Fruit fly (Drosophila melanogaster) whole organism, embryonic: ENCODE data around the gene CG8300.

Experiments
- Asciz ChIP-seq: fragments of 200-800 bp; sonication (Bioruptor generic); optimal IDR thresholded peaks from 2 replicates; lab custom pipeline; 2017; ENCODE audit warnings: missing biosample characterization, mild to moderate bottlenecking, missing genetic modification characterization, missing genetic modification reagents
- Bgb ChIP-seq: fragments of 200-800 bp; sonication (Bioruptor generic); IDR thresholded peaks from 2 replicates; pipeline ENCODE4 v1.3.6; 2022; ENCODE audit warnings: missing biosample characterization, missing genetic modification characterization; ENCODE audit not compliant: partially characterized antibody
- CG10321 ChIP-seq: fragments of 200-800 bp; sonication (Bioruptor generic); IDR thresholded peaks from 2 replicates; pipeline ENCODE4 v1.3.6; 2022; ENCODE audit warnings: missing biosample characterization, missing genetic modification characterization
- CG12942 ChIP-seq: fragments of 200-800 bp; sonication (Bioruptor generic); optimal IDR thresholded peaks from 3 replicates; lab custom pipeline; 2016; ENCODE audit warnings: missing biosample characterization, missing genetic modification characterization
- CG15514 ChIP-seq: fragments of 200-800 bp; sonication (Bioruptor generic); optimal IDR thresholded peaks from 3 replicates; lab custom pipeline; 2017; ENCODE audit warnings: missing biosample characterization, missing genetic modification characterization, mild to moderate bottlenecking, moderate library complexity, missing genetic modification reagents
- CG1602 ChIP-seq: fragments of 200-800 bp; sonication (Bioruptor generic); optimal IDR thresholded peaks from 3 replicates; lab custom pipeline; 2016; ENCODE audit warnings: missing biosample characterization, missing genetic modification characterization
- CG18262 ChIP-seq: fragments of 200-800 bp; optimal IDR thresholded peaks from 3 replicates; lab custom pipeline; 2019; ENCODE audit warnings: missing biosample characterization, mild to moderate bottlenecking, missing genetic modification characterization, moderate library complexity
- CG18599 ChIP-seq: fragments of 200-800 bp; sonication (Bioruptor generic); optimal IDR thresholded peaks from 3 replicates; lab custom pipeline; 2017; ENCODE audit warnings: missing biosample characterization, missing genetic modification characterization, mild to moderate bottlenecking, moderate library complexity, missing genetic modification reagents
- CG2199 ChIP-seq: fragments of 200-800 bp; sonication (Bioruptor generic); IDR thresholded peaks from 3 replicates; pipeline ENCODE4 v1.3.6; 2022; ENCODE audit warnings: missing biosample characterization, missing genetic modification characterization
- CG31441 ChIP-seq: fragments of 200-800 bp; sonication (Bioruptor generic); IDR thresholded peaks from 2 replicates; pipeline ENCODE4 v1.3.6; 2022; ENCODE audit warnings: missing biosample characterization, missing genetic modification characterization
- CG32772 ChIP-seq: fragments of 200-800 bp; sonication (Bioruptor generic); IDR thresholded peaks from 2 replicates; pipeline ENCODE4 v1.3.6; 2022; ENCODE audit warnings: missing biosample characterization, missing genetic modification characterization
- CG3281 ChIP-seq: fragments of 200-800 bp; sonication (Bioruptor generic); optimal IDR thresholded peaks from 3 replicates; lab custom pipeline; 2017; ENCODE audit warnings: missing biosample characterization, mild to moderate bottlenecking, missing genetic modification characterization
- CG3838 ChIP-seq: fragments of 200-800 bp; sonication (Bioruptor generic); optimal IDR thresholded peaks from 3 replicates; lab custom pipeline; 2016; ENCODE audit warnings: missing biosample characterization, missing genetic modification characterization
- CG4730 ChIP-seq: fragments of 200-800 bp; sonication (Bioruptor generic); IDR thresholded peaks from 2 replicates; pipeline ENCODE4 v1.3.6; 2022; ENCODE audit warnings: missing biosample characterization, missing genetic modification characterization
- CG4820 ChIP-seq: fragments of 200-800 bp; sonication (Bioruptor generic); optimal IDR thresholded peaks from 3 replicates; lab custom pipeline; 2016; ENCODE audit warnings: missing biosample characterization, missing genetic modification characterization
- CG4854 ChIP-seq: fragments of 200-800 bp; sonication (Bioruptor generic); optimal IDR thresholded peaks from 2 replicates; lab custom pipeline; 2016; ENCODE audit warnings: missing biosample characterization, missing genetic modification characterization, inconsistent platforms
- CG6254 ChIP-seq: fragments of 200-800 bp; sonication (Bioruptor generic); optimal IDR thresholded peaks from 3 replicates; lab custom pipeline; 2017; ENCODE audit warnings: mild to moderate bottlenecking, missing biosample characterization, missing genetic modification reagents, missing genetic modification characterization
- CG8944 ChIP-seq: fragments of 200-800 bp; sonication (Bioruptor generic); optimal IDR thresholded peaks from 3 replicates; lab custom pipeline; 2016; ENCODE audit warnings: missing biosample characterization, missing genetic modification characterization
- CG9215 ChIP-seq: fragments of 200-800 bp; sonication (Bioruptor generic); IDR thresholded peaks from 2 replicates; pipeline ENCODE4 v1.3.6; 2022; ENCODE audit warnings: missing biosample characterization, missing genetic modification characterization
- Dip3 ChIP-seq: fragments of 200-800 bp; sonication (Bioruptor generic); optimal IDR thresholded peaks from 3 replicates; lab custom pipeline; 2016; ENCODE audit warnings: missing biosample characterization, missing genetic modification characterization
- GATAe ChIP-seq: fragments of 200-800 bp; sonication (Bioruptor generic); conservative IDR thresholded peaks from 2 replicates; pipeline ENCODE4 v1.3.6; 2022; ENCODE audit warnings: missing biosample characterization, missing genetic modification characterization
- H15 ChIP-seq: fragments of 200-800 bp; sonication (Bioruptor generic); IDR thresholded peaks from 3 replicates; pipeline ENCODE4 v1.3.6; 2022; ENCODE audit warnings: missing biosample characterization, missing genetic modification characterization
- MTF-1 ChIP-seq: fragments of 200-800 bp; sonication (Bioruptor generic); optimal IDR thresholded peaks from 2 replicates; lab custom pipeline; 2018; ENCODE audit warnings: missing biosample characterization, mild to moderate bottlenecking, missing genetic modification characterization, borderline replicate concordance
- Mad ChIP-seq: fragments of 200-800 bp; sonication (Bioruptor generic); optimal IDR thresholded peaks from 2 replicates; lab custom pipeline; 2016; ENCODE audit warnings: missing biosample characterization, missing genetic modification characterization
- NK7.1 ChIP-seq: fragments of 200-800 bp; sonication (Bioruptor generic); optimal IDR thresholded peaks from 3 replicates; lab custom pipeline; 2016; ENCODE audit warnings: missing biosample characterization, missing genetic modification characterization
- Nf-YA ChIP-seq: fragments of 200-800 bp; sonication (Bioruptor generic); IDR thresholded peaks from 2 replicates; pipeline ENCODE4 v1.3.6; 2022; ENCODE audit warnings: missing biosample characterization, missing genetic modification characterization
- Opbp ChIP-seq: fragments of 200-800 bp; sonication (Bioruptor generic); IDR thresholded peaks from 3 replicates; pipeline ENCODE4 v1.3.6; 2022; ENCODE audit warnings: missing biosample characterization, missing genetic modification characterization; ENCODE audit not compliant: partially characterized antibody
- Ssrp ChIP-seq: fragments of 200-800 bp; sonication (Bioruptor generic); optimal IDR thresholded peaks from 2 replicates; lab custom pipeline; 2018; ENCODE audit warnings: missing biosample characterization, mild to moderate bottlenecking, missing genetic modification characterization, moderate library complexity
- ase ChIP-seq: fragments of 200-800 bp; sonication (Bioruptor generic); IDR thresholded peaks from 3 replicates; pipeline ENCODE4 v1.3.6; 2022; ENCODE audit warnings: missing biosample characterization, missing genetic modification characterization
- crc ChIP-seq: fragments of 200-800 bp; sonication (Bioruptor generic); optimal IDR thresholded peaks from 2 replicates; lab custom pipeline; 2016; ENCODE audit warnings: missing biosample characterization, missing genetic modification characterization
- crp ChIP-seq, 2 experiments: fragments of 200-800 bp; sonication (Bioruptor generic); optimal IDR thresholded peaks; 2 replicates in 1 of 2; 3 replicates in 1 of 2; lab custom pipeline; 2017; ENCODE audit warnings: missing biosample characterization in 2 of 2, missing genetic modification characterization in 2 of 2, mild to moderate bottlenecking in 1 of 2, moderate library complexity in 1 of 2
- disco-r ChIP-seq: fragments of 200-800 bp; sonication (Bioruptor generic); optimal IDR thresholded peaks from 2 replicates; lab custom pipeline; 2016; ENCODE audit warnings: missing biosample characterization, missing genetic modification characterization
- dmrt99B ChIP-seq: fragments of 200-800 bp; sonication (Bioruptor generic); optimal IDR thresholded peaks from 2 replicates; lab custom pipeline; 2018; ENCODE audit warnings: missing biosample characterization, mild to moderate bottlenecking, missing genetic modification characterization, moderate library complexity
- dysf ChIP-seq: fragments of 200-800 bp; sonication (Bioruptor generic); IDR thresholded peaks from 3 replicates; pipeline ENCODE4 v1.3.6; 2022; ENCODE audit warnings: missing biosample characterization, missing genetic modification characterization
- emc ChIP-seq: fragments of 200-800 bp; sonication (Bioruptor generic); optimal IDR thresholded peaks from 2 replicates; lab custom pipeline; 2016; ENCODE audit warnings: missing biosample characterization, missing genetic modification characterization
- gt ChIP-seq: fragments of 200-800 bp; sonication (Bioruptor generic); IDR thresholded peaks from 2 replicates; pipeline ENCODE4 v1.3.6; 2022; ENCODE audit warnings: missing biosample characterization, missing genetic modification characterization
- kah ChIP-seq: fragments of 200-800 bp; sonication (Bioruptor generic); optimal IDR thresholded peaks from 2 replicates; lab custom pipeline; 2018; ENCODE audit warnings: missing biosample characterization, mild to moderate bottlenecking, missing genetic modification characterization
- lov ChIP-seq, 2 experiments: fragments of 200-800 bp in 1 of 2; fragments of >200 bp in 1 of 2; sonication (Bioruptor generic) in 1 of 2; IDR thresholded peaks in 1 of 2; optimal IDR thresholded peaks in 1 of 2; 2 replicates in 1 of 2; 3 replicates in 1 of 2; pipeline versions ENCODE4 v1.3.6 to Lab custom; 2017 to 2022; ENCODE audit warnings: missing biosample characterization in 1 of 2, missing genetic modification characterization in 1 of 2
- luna ChIP-seq: fragments of 200-800 bp; sonication (Bioruptor generic); optimal IDR thresholded peaks from 2 replicates; lab custom pipeline; 2016; ENCODE audit warnings: missing biosample characterization, missing genetic modification characterization
- nom ChIP-seq: fragments of 200-800 bp; sonication (Bioruptor generic); optimal IDR thresholded peaks from 2 replicates; lab custom pipeline; 2017; ENCODE audit warnings: missing biosample characterization, missing genetic modification characterization, mild to moderate bottlenecking, moderate library complexity, missing genetic modification reagents
- stwl ChIP-seq: fragments of 200-800 bp; sonication (Bioruptor generic); optimal IDR thresholded peaks from 3 replicates; lab custom pipeline; 2018; ENCODE audit warnings: missing biosample characterization, mild to moderate bottlenecking, missing genetic modification characterization, moderate library complexity
- sug ChIP-seq: fragments of 200-800 bp; optimal IDR thresholded peaks from 2 replicates; lab custom pipeline; 2019; ENCODE audit warnings: missing biosample characterization, mild to moderate bottlenecking, missing genetic modification characterization, moderate library complexity
- tap ChIP-seq: fragments of 200-800 bp; optimal IDR thresholded peaks from 3 replicates; lab custom pipeline; 2019; ENCODE audit warnings: missing biosample characterization, mild to moderate bottlenecking, missing genetic modification characterization, moderate library complexity
- toy ChIP-seq: fragments of 200-800 bp; sonication (Bioruptor generic); IDR thresholded peaks from 2 replicates; pipeline ENCODE4 v1.3.6; 2022; ENCODE audit warnings: missing biosample characterization, missing genetic modification characterization
- trh ChIP-seq: fragments of 200-800 bp; sonication (Bioruptor generic); optimal IDR thresholded peaks from 2 replicates; lab custom pipeline; 2016; ENCODE audit warnings: missing biosample characterization, missing genetic modification characterization
- tup ChIP-seq: fragments of 200-800 bp; sonication (Bioruptor generic); optimal IDR thresholded peaks from 2 replicates; lab custom pipeline; 2016; ENCODE audit warnings: missing biosample characterization, mild to moderate bottlenecking, missing genetic modification characterization, moderate library complexity
- vnd ChIP-seq: fragments of 200-800 bp; sonication (Bioruptor generic); IDR thresholded peaks from 3 replicates; pipeline ENCODE4 v1.3.6; 2022; ENCODE audit warnings: missing biosample characterization, missing genetic modification characterization; ENCODE audit not compliant: partially characterized antibody
- wor ChIP-seq: fragments of 200-800 bp; sonication (Bioruptor generic); IDR thresholded peaks from 2 replicates; pipeline ENCODE4 v1.3.6; 2022; ENCODE audit warnings: missing biosample characterization, missing genetic modification characterization

Gene CG8300

DNA sequence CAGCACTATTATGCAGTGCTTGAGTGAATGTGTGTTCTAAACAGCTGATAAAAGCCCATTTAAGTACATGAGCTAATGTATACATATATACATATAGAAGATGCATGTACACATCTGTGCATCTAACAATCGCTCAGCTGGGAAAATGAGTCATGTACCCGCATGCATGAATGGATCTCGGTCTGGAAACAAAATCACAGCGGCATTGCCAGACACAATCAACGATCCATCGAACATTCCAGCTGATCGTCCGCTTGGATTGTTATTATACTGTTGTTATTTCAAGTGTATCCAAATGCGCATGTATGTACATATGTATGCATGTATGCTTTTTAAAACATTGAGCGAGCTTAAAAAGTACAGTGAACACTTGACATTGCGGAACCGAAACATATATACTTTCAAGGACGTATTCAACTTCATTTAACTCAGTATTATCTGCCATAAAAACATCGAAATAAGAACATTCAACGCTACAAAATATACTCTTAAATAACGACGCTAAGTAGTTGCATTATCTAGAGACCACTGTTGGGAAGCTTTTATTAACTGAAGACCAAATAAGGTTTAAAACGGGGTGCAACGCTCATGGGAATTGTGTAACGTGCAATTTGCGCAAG lies 9.3 kb upstream of the CG8300 start (continued):
- TF ChIP-seq disco-r (GFP tag; lab: Kevin White, UChicago) (peak; percentile 6), dysf (peak; percentile 85), stwl (tag; lab: Kevin White, UChicago) (no peak), NK7.1 (GFP tag; lab: Kevin White, UChicago) (peak; percentile 67), tap (tag; lab: Kevin White, UChicago) (peak; percentile 89), luna (GFP tag; lab: Kevin White, UChicago) (no peak), CG10321 (GFP tag; lab: Robert Waterston, UW) (peak; percentile 30; the same call in 1 of the 2 replicates), lov (optimal IDR thresholded peaks at IDR 0.05; lab: Kevin White, UChicago) (no peak), lov (GFP tag; IDR thresholded peaks at IDR 0.05; lab: Robert Waterston, UW) (0 out of 3 replicates have a peak, but pooled peaks have one; percentile 36), Ssrp (tag; lab: Kevin White, UChicago) (peak; percentile 71), CG12942 (GFP tag; lab: Kevin White, UChicago) (peak; percentile 68), crp (GFP tag; optimal IDR thresholded peaks at IDR 0.05; lab: Kevin White, UChicago) (peak in 1 of 2 experiments; percentile 67), CG9215 (GFP tag; lab: Robert Waterston, UW) (no peak; the same call in 1 of the 2 replicates), CG3838 (GFP tag; lab: Kevin White, UChicago) (no peak), CG31441 (GFP tag; lab: Robert Waterston, UW) (peak; percentile 64; the same call in 1 of the 2 replicates), CG8944 (GFP tag; lab: Kevin White, UChicago) (peak; percentile 72), gt (no peak), dmrt99B (peak; percentile 91), CG2199 (GFP tag; lab: Robert Waterston, UW) (no peak), CG18262 (tag; lab: Kevin White, UChicago) (peak; percentile 70), emc (GFP tag; lab: Kevin White, UChicago) (peak; percentile 57), Mad (GFP tag; lab: Kevin White, UChicago) (peak; percentile 50), CG18599 (peak; percentile 75), Dip3 (GFP tag; lab: Kevin White, UChicago) (peak; percentile 50), Opbp (no peak), toy (GFP tag; lab: Robert Waterston, UW) (peak; percentile 43; the same call in 1 of the 2 replicates), tup (GFP tag; lab: Kevin White, UChicago) (no peak), CG6254 (GFP tag; lab: Kevin White, UChicago) (peak; percentile 7), trh (GFP tag; lab: Kevin White, UChicago) (no peak), CG4820 (GFP tag; lab: Kevin White, UChicago) (peak; percentile 76), CG4730 (peak; percentile 56), nom (GFP tag; lab: Kevin White, UChicago) (peak; percentile 4), GATAe (GFP tag; lab: Robert Waterston, UW) (no peak), MTF-1 (GFP tag; lab: Kevin White, UChicago) (peak; percentile 39), kah (GFP tag; lab: Kevin White, UChicago) (peak; percentile 70), CG1602 (GFP tag; lab: Kevin White, UChicago) (peak; percentile 56), crc (GFP tag; lab: Kevin White, UChicago) (peak; percentile 61), vnd (GFP tag; lab: Robert Waterston, UW) (no peak), Nf-YA (GFP tag; lab: Robert Waterston, UW) (peak; percentile 45; the same call in 1 of the 2 replicates), H15 (peak; percentile 73), CG4854 (GFP tag; lab: Kevin White, UChicago) (peak; percentile 11), CG3281 (GFP tag; lab: Kevin White, UChicago) (peak; percentile 51), sug (peak; percentile 70), wor (GFP tag; lab: Robert Waterston, UW) (peak; percentile 67), Bgb (no peak), Asciz (peak; percentile 76), ase (GFP tag; lab: Robert Waterston, UW) (peak; percentile 79; the same call in 2 of the 3 replicates), CG32772 (GFP tag; lab: Robert Waterston, UW) (peak; percentile 62; the same call in 1 of the 2 replicates), CG15514 (GFP tag; lab: Kevin White, UChicago) (peak; percentile 58)
